Fruit fly (Drosophila melanogaster) whole organism: ENCODE data around the gene CG10337.

Source experiments
- EcR ChIP-seq, 2 experiments: fragments of >200 bp; optimal IDR thresholded peaks; 2 replicates each; lab custom pipeline; 2017; ENCODE audit warnings: missing biosample characterization in 2 of 2, missing genetic modification characterization in 2 of 2, missing genetic modification reagents in 2 of 2
- pan ChIP-seq: fragments of >200 bp; optimal IDR thresholded peaks from 2 replicates; lab custom pipeline; 2017
- psq ChIP-seq: fragments of >200 bp; optimal IDR thresholded peaks from 2 replicates; lab custom pipeline; 2017

dm6 chr2L:19508361-19508918, 38.3 kb downstream of the CG10337 start, which contains the start of gene cyst:
- TF ChIP-seq pan: no peak
- TF ChIP-seq psq (lab: Kevin White, UChicago): no peak
- no peak for TF ChIP-seq EcR (GFP tag; optimal IDR thresholded peaks at IDR 0.05; lab: Kevin White, UChicago)
